Fruit fly (Drosophila melanogaster): ENCODE results near the gene Tcs5.
A peak's percentile ranks its signal among the peaks of the same experiment; 100 is the strongest.

The Tcs5 gene

dm6 chr3L:5152354-5152806 is 13.2 kb upstream of the Tcs5 start, which contains the start of the genes Gen and Srp54k (continued):
- TF ChIP-seq Oaz (GFP tag; IDR thresholded peaks at IDR 0.05) (no peak), tio (GFP tag; optimal IDR thresholded peaks at IDR 0.05) (no peak), CG5245 (GFP tag; optimal IDR thresholded peaks at IDR 0.05) (no peak), fru (optimal IDR thresholded peaks at IDR 0.05) (no peak), Dp (GFP tag; optimal IDR thresholded peaks at IDR 0.05) (peak; percentile 73), Awh (GFP tag; IDR thresholded peaks at IDR 0.05) (no peak), z (GFP tag; IDR thresholded peaks at IDR 0.05) (no peak), H15 (GFP tag; IDR thresholded peaks at IDR 0.05) (no peak), hbn (GFP tag; IDR thresholded peaks at IDR 0.05; ENCODE audit: partially characterized antibody) (no peak), Tbp (GFP tag; optimal IDR thresholded peaks at IDR 0.05) (no peak), HHEX (GFP tag; optimal IDR thresholded peaks at IDR 0.05) (no peak), Hey (tag; optimal IDR thresholded peaks at IDR 0.05) (no peak), corto (GFP tag; optimal IDR thresholded peaks at IDR 0.05) (no peak), cas (GFP tag; IDR thresholded peaks at IDR 0.05) (no peak), gfzf (GFP tag; optimal IDR thresholded peaks at IDR 0.05) (no peak), CG15011 (GFP tag; optimal IDR thresholded peaks at IDR 0.05) (no peak), cwo (GFP tag; optimal IDR thresholded peaks at IDR 0.05) (no peak), mirr (GFP tag; optimal IDR thresholded peaks at IDR 0.05) (no peak), nerfin-2 (GFP tag; IDR thresholded peaks at IDR 0.05; ENCODE audit: partially characterized antibody) (no peak), Med (GFP tag) (peak; percentile 85), Gug (GFP tag; IDR thresholded peaks at IDR 0.05) (no peak), Fer3 (tag; optimal IDR thresholded peaks at IDR 0.05) (peak; percentile 6), crc (GFP tag; optimal IDR thresholded peaks at IDR 0.05) (no peak), zfh1 (GFP tag; IDR thresholded peaks at IDR 0.05) (no peak), CG30431 (GFP tag; optimal IDR thresholded peaks at IDR 0.05) (no peak), CG17328 (GFP tag; IDR thresholded peaks at IDR 0.05) (no peak), CG6654 (GFP tag; optimal IDR thresholded peaks at IDR 0.05) (no peak), kay (GFP tag; optimal IDR thresholded peaks at IDR 0.05) (no peak), Doc3 (GFP tag; IDR thresholded peaks at IDR 0.05; ENCODE audit: partially characterized antibody) (no peak), cato (GFP tag; optimal IDR thresholded peaks at IDR 0.05; ENCODE audit: borderline replicate concordance) (no peak), Neu2 (GFP tag; optimal IDR thresholded peaks at IDR 0.05; ENCODE audit: borderline replicate concordance) (no peak), MESR4 (GFP tag; optimal IDR thresholded peaks at IDR 0.05) (peak; percentile 95), HmgD (GFP tag; optimal IDR thresholded peaks at IDR 0.05) (no peak), CG9932 (GFP tag; IDR thresholded peaks at IDR 0.05) (peak; percentile 60), CG4617 (GFP tag; optimal IDR thresholded peaks at IDR 0.05; ENCODE audit: borderline replicate concordance) (peak; percentile 42), yki (optimal IDR thresholded peaks at IDR 0.05) (peak; percentile 57), CG17912 (GFP tag; optimal IDR thresholded peaks at IDR 0.05) (peak; percentile 17), CG1024 (GFP tag; IDR thresholded peaks at IDR 0.05) (no peak), hkb (optimal IDR thresholded peaks at IDR 0.05) (peak; percentile 85), hkb (GFP tag; IDR thresholded peaks at IDR 0.05) (no peak), CG30020 (tag; optimal IDR thresholded peaks at IDR 0.05) (no peak), Asciz (GFP tag; optimal IDR thresholded peaks at IDR 0.05) (no peak), Hr78 (GFP tag; optimal IDR thresholded peaks at IDR 0.05) (no peak), inv (GFP tag; IDR thresholded peaks at IDR 0.05; ENCODE audit: partially characterized antibody) (peak; percentile 17; the same call in 1 of the 2 replicates), CG18764 (GFP tag; optimal IDR thresholded peaks at IDR 0.05) (no peak), seq (GFP tag; IDR thresholded peaks at IDR 0.05) (no peak), Adf1 (GFP tag; IDR thresholded peaks at IDR 0.05) (no peak), ro (GFP tag; IDR thresholded peaks at IDR 0.05) (no peak), Ptx1 (GFP tag; IDR thresholded peaks at IDR 0.05) (peak; percentile 55), fd3F (GFP tag; optimal IDR thresholded peaks at IDR 0.05) (peak; percentile 6), dmrt11E (tag; optimal IDR thresholded peaks at IDR 0.05) (peak; percentile 36), ATbp (GFP tag; optimal IDR thresholded peaks at IDR 0.05) (no peak)

Measured in whole organism, embryonic.